Worm (Caenorhabditis elegans): ENCODE results near the gene elt-3.

elt-3 gene

DNA sequence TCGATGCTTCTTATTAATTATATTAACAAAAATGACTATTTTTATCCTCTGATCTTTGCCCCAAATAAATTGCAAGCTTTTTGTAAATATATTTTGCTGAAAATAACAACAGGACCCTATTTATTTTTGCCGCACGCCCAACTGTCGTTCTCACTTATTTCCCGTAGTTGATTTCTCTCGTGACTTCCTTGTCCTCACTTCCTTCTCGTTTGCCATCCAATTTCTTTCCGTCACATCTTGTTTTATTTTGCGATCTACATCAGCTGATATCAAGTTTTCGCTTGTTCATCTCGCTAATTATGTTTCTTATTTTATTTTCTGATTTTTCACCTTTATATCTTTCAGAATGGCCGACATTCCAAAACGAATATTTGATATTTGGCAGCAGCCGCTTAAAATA, 40.6 kb downstream of the elt-3 start, which contains the start of gene F48F7.5 (continued):
- TF ChIP-seq tbx-2 (tag; optimal IDR thresholded peaks at IDR 0.05) (peak; percentile 64), C16A3.4 (tag; optimal IDR thresholded peaks at IDR 0.05) (peak; percentile 32), mdl-1 (tag; optimal IDR thresholded peaks at IDR 0.05) (peak in 1 of 2 experiments; percentile 56), vab-15 (tag; optimal IDR thresholded peaks at IDR 0.05) (peak; percentile 38), elt-3 (tag; optimal IDR thresholded peaks at IDR 0.05) (peak in 2 of 6 experiments; percentile 60 to 75)

DNA sequence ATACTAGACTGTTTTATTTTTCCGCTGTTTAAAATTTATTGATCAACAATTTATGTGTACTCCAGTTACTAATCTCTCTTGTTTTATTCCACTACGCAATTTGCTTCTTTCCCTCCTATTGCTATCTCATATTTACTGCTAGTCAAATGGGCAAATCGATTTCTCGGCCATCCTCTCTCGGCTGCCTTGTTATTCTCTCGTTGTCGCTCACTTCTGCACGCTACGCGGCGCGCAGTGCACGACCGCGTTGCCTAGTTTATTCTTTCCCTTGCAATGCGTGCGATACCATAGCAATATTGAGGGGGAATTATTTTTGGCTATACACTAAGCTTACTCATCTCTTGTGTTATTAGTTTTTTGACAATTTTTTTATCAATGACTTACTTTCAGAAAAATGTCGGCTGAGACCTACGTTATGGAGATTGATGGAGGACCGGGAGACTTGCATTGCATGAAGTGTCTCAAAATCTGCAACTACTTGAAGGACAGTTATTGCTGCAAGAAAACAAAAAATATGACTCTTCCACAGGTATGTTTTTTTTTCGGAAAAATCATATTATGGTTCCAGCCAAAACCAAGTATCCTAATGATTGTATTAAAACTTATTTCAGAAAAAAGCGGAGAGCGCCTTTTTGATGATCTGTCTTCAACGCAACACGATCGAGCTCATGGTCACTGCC, 42.9 kb downstream of the elt-3 start, which contains the start of gene F48F7.6:
Gene F48F7.6 (plus strand): TSS at position 391 of the 680 bp plus-strand sequence.
- TF ChIP-seq sup-37 (GFP tag; optimal IDR thresholded peaks at IDR 0.05), result no peak
- no peak for TF ChIP-seq pqm-1 (tag; optimal IDR thresholded peaks at IDR 0.05)
- TF ChIP-seq hpl-2 (GFP tag; optimal IDR thresholded peaks at IDR 0.05), result no peak
- TF ChIP-seq vab-15 (tag; optimal IDR thresholded peaks at IDR 0.05), result no peak
- no peak for TF ChIP-seq nhr-11 (tag; optimal IDR thresholded peaks at IDR 0.05)
- peak; percentile 59 for TF ChIP-seq nhr-47 (tag; optimal IDR thresholded peaks at IDR 0.05)
- TF ChIP-seq snu-23 (GFP tag; optimal IDR thresholded peaks at IDR 0.05), result peak; percentile 59
- no peak for TF ChIP-seq efl-3 (GFP tag; optimal IDR thresholded peaks at IDR 0.05)
- TF ChIP-seq nhr-84 (tag; optimal IDR thresholded peaks at IDR 0.05), result no peak
- no peak for TF ChIP-seq ztf-4 (tag; optimal IDR thresholded peaks at IDR 0.05)
- no peak for TF ChIP-seq nhr-28 (tag; optimal IDR thresholded peaks at IDR 0.05)
- TF ChIP-seq tlp-1 (tag; optimal IDR thresholded peaks at IDR 0.05), result no peak
- TF ChIP-seq zip-4 (GFP tag; optimal IDR thresholded peaks at IDR 0.05), result no peak
- no peak for TF ChIP-seq lir-3 (tag; optimal IDR thresholded peaks at IDR 0.05; ENCODE audit: poor library complexity)
- no peak for TF ChIP-seq nhr-76 (tag; optimal IDR thresholded peaks at IDR 0.05)
- peak; percentile 3 for TF ChIP-seq rnt-1 (tag; optimal IDR thresholded peaks at IDR 0.05)
- no peak for TF ChIP-seq egl-13 (tag; optimal IDR thresholded peaks at IDR 0.05)
- TF ChIP-seq fkh-4 (tag; optimal IDR thresholded peaks at IDR 0.05; ENCODE audit: borderline replicate concordance), result no peak
- TF ChIP-seq lin-14 (GFP tag; optimal IDR thresholded peaks at IDR 0.05), result peak; percentile 53
- TF ChIP-seq lin-35 (GFP tag; optimal IDR thresholded peaks at IDR 0.05), result peak; percentile 37 to 62
- TF ChIP-seq alr-1 (tag; optimal IDR thresholded peaks at IDR 0.05; ENCODE audit: borderline replicate concordance), result no peak
- peak; percentile 11 for TF ChIP-seq xbp-1 (tag; optimal IDR thresholded peaks at IDR 0.05)
- no peak for TF ChIP-seq unc-30 (tag; optimal IDR thresholded peaks at IDR 0.05)
- no peak for TF ChIP-seq ceh-90 (tag; optimal IDR thresholded peaks at IDR 0.05)
- peak in 1 of 3 experiments; percentile 7 for TF ChIP-seq dpl-1 (GFP tag; optimal IDR thresholded peaks at IDR 0.05)
- no peak for TF ChIP-seq irx-1 (tag; optimal IDR thresholded peaks at IDR 0.05)
- peak; percentile 19 for TF ChIP-seq lin-15B (tag; optimal IDR thresholded peaks at IDR 0.05)
- no peak for TF ChIP-seq unc-62 (GFP tag; optimal IDR thresholded peaks at IDR 0.05)
- no peak for TF ChIP-seq elt-2 (tag; optimal IDR thresholded peaks at IDR 0.05)
- no peak for TF ChIP-seq pax-3 (tag; optimal IDR thresholded peaks at IDR 0.05)
- no peak for TF ChIP-seq fkh-10 (GFP tag; optimal IDR thresholded peaks at IDR 0.05)
- no peak for TF ChIP-seq mef-2 (tag; optimal IDR thresholded peaks at IDR 0.05)
- no peak for TF ChIP-seq pag-3 (tag; optimal IDR thresholded peaks at IDR 0.05; ENCODE audit: borderline replicate concordance, insufficient read depth)
- TF ChIP-seq ceh-88 (GFP tag; IDR thresholded peaks at IDR 0.05), result no peak
- no peak for TF ChIP-seq ceh-63 (GFP tag; optimal IDR thresholded peaks at IDR 0.05)
- TF ChIP-seq unc-130 (tag; optimal IDR thresholded peaks at IDR 0.05), result no peak
- TF ChIP-seq lin-39 (tag; optimal IDR thresholded peaks at IDR 0.05), result no peak
- TF ChIP-seq fos-1 (tag; optimal IDR thresholded peaks at IDR 0.05), result peak; percentile 27
- TF ChIP-seq nhr-19 (GFP tag; conservative IDR thresholded peaks at IDR 0.05), result peak; percentile 22; the same call in 1 of the 2 replicates
- peak; percentile 39 for TF ChIP-seq mep-1 (tag; optimal IDR thresholded peaks at IDR 0.05)
- TF ChIP-seq fkh-8 (tag; optimal IDR thresholded peaks at IDR 0.05), result no peak
- TF ChIP-seq jun-1 (tag; optimal IDR thresholded peaks at IDR 0.05), result peak; percentile 5
- TF ChIP-seq grh-1 (GFP tag; IDR thresholded peaks at IDR 0.05), result no peak
- TF ChIP-seq nhr-77 (tag; optimal IDR thresholded peaks at IDR 0.05), result no peak
- TF ChIP-seq isw-1 (GFP tag; IDR thresholded peaks at IDR 0.05), result no peak
- TF ChIP-seq nhr-71 (tag; optimal IDR thresholded peaks at IDR 0.05), result peak; percentile 54

Measured in whole organism, L1 larva.